Fruit fly (Drosophila melanogaster): Measurements from ENCODE around the gene CG5498.

The CG5498 gene

DNA sequence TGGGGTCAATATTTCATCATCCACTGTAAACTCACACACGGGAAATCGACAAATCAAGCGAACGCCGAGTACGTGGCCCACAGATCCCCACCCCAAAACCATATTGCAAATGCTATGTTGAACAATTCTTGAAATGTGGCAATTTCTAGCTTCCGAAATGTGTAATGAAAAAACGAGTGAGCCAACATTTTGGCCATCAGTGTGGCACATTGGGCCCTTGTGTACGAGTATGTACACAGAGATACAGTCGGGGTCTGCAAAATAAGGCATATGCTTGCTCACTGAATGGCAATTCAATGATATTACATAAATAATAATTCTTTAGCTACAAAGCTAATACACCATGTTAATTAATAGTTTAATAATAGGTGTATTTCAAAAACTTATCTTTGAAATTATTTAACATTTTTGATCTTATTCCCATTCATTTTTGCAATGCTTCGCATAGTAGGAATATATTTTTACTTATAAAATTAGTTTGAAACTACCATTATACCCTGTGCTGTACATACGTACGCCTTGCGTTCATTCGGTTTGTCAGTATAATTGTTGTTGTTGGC, 15.7 kb upstream of the CG5498 start (continued):
- TF ChIP-seq CG10669 (GFP tag; optimal IDR thresholded peaks at IDR 0.05) (peak; percentile 85), CG8632 (GFP tag; optimal IDR thresholded peaks at IDR 0.05) (peak; percentile 91), Blimp-1 (GFP tag; optimal IDR thresholded peaks at IDR 0.05) (peak; percentile 75), Smox (GFP tag; optimal IDR thresholded peaks at IDR 0.05) (peak; percentile 92), fd85E (GFP tag; optimal IDR thresholded peaks at IDR 0.05) (peak; percentile 82), dac (GFP tag; optimal IDR thresholded peaks at IDR 0.05) (peak; percentile 79), Ets96B (tag; optimal IDR thresholded peaks at IDR 0.05) (peak; percentile 89), CG6276 (GFP tag; optimal IDR thresholded peaks at IDR 0.05) (peak; percentile 93), acj6 (GFP tag; optimal IDR thresholded peaks at IDR 0.05) (peak; percentile 95), Eip78C (GFP tag) (peak; percentile 99), CG15336 (GFP tag; IDR thresholded peaks at IDR 0.05) (peak; percentile 92), achi (GFP tag; optimal IDR thresholded peaks at IDR 0.05) (peak; percentile 92), CG34406 (GFP tag; optimal IDR thresholded peaks at IDR 0.05) (peak; percentile 94), CG11294 (GFP tag; IDR thresholded peaks at IDR 0.05) (peak; percentile 83), CG6792 (GFP tag; optimal IDR thresholded peaks at IDR 0.05) (peak; percentile 92), Hr4 (GFP tag; optimal IDR thresholded peaks at IDR 0.05) (peak; percentile 92), CG6854 (GFP tag; optimal IDR thresholded peaks at IDR 0.05) (peak; percentile 75)

DNA sequence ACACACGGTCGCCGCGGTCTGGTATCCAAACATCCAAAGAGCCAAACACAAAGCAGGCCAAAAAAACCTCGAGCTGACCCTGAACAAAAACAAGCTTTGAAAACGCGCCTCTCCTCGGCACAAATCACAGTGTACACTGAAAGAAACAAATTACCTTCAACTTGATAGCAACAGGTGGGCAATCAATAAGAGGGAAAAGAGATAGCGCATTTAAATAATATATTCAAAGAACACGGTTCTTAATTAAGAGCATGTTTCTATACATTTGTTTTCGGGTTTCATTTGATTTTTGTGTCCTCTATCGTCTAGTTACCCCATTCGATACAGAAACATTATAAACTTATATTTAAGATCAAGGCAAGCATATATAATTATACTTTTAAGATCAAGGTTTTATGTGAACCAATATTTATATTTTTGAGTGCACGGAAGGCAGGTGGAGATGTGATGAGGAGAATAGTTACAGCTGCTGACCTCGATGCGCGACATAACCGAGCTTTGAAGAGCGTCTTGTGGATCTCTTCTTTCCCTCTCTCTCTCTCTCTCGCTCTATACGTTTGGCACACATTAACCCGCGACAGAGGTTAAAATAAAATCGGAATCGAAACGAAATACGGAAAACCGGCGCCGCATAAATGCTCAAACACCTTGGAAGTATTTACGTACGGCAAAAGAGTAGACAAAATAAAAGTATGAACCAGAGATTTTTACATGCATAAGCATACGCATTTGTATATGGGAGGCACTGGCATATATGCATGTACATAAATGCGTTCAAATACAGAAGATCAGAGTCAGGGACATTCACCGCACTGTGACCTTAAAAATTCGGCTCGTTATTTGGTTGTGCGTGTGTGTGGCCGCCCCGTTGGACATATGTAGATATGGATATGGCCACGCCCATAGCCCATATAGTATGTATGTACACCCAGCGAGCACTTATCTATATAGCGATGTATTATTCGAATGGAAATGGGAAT, 14.6 kb upstream of the CG5498 start:
- peak; percentile 79 for TF ChIP-seq CG8632 (GFP tag; optimal IDR thresholded peaks at IDR 0.05)
- TF ChIP-seq dsx (GFP tag; optimal IDR thresholded peaks at IDR 0.05; ENCODE audit: poor library complexity, severe bottlenecking): peak; percentile 67
- peak; percentile 80 for TF ChIP-seq achi (GFP tag; optimal IDR thresholded peaks at IDR 0.05)
- TF ChIP-seq Sox15 (GFP tag; optimal IDR thresholded peaks at IDR 0.05): peak; percentile 70
- peak; percentile 78 for TF ChIP-seq lz (GFP tag; optimal IDR thresholded peaks at IDR 0.05)
- TF ChIP-seq acj6 (GFP tag; optimal IDR thresholded peaks at IDR 0.05): peak; percentile 81
- peak; percentile 73 for TF ChIP-seq topi (GFP tag; optimal IDR thresholded peaks at IDR 0.05)
- TF ChIP-seq CG32006 (GFP tag; optimal IDR thresholded peaks at IDR 0.05): peak; percentile 95
- TF ChIP-seq esn (GFP tag; optimal IDR thresholded peaks at IDR 0.05): peak; percentile 79
- peak; percentile 89 for TF ChIP-seq svp (GFP tag)
- TF ChIP-seq CG10669 (GFP tag; optimal IDR thresholded peaks at IDR 0.05): peak; percentile 70
- peak; percentile 79 for TF ChIP-seq OdsH (GFP tag; optimal IDR thresholded peaks at IDR 0.05)
- peak; percentile 85 for TF ChIP-seq pdm3 (GFP tag; optimal IDR thresholded peaks at IDR 0.05)
- no peak for TF ChIP-seq Hr38 (GFP tag; optimal IDR thresholded peaks at IDR 0.05)
- TF ChIP-seq CG3032 (tag; optimal IDR thresholded peaks at IDR 0.05): peak; percentile 72
- peak; percentile 77 for TF ChIP-seq Sox14 (GFP tag; optimal IDR thresholded peaks at IDR 0.05)
- peak; percentile 69 for TF ChIP-seq CG8319 (GFP tag; optimal IDR thresholded peaks at IDR 0.05)
- peak; percentile 88 for TF ChIP-seq Eip75B (GFP tag; optimal IDR thresholded peaks at IDR 0.05)
- TF ChIP-seq CG6792 (GFP tag; optimal IDR thresholded peaks at IDR 0.05): peak; percentile 78
- peak; percentile 84 for TF ChIP-seq CG6276 (GFP tag; optimal IDR thresholded peaks at IDR 0.05)
- peak; percentile 65; the same call in 1 of the 2 replicates for TF ChIP-seq CG11294 (GFP tag; IDR thresholded peaks at IDR 0.05)
- peak; percentile 65 for TF ChIP-seq CG6808 (GFP tag; optimal IDR thresholded peaks at IDR 0.05)
- peak; percentile 61 for TF ChIP-seq CG31627 (GFP tag; optimal IDR thresholded peaks at IDR 0.05)
- TF ChIP-seq fkh (GFP tag; optimal IDR thresholded peaks at IDR 0.05): peak; percentile 62
- peak; percentile 76 for TF ChIP-seq Met (GFP tag; optimal IDR thresholded peaks at IDR 0.05)
- peak; percentile 78 for TF ChIP-seq Sox102F (GFP tag; optimal IDR thresholded peaks at IDR 0.05)
- TF ChIP-seq fd59A (GFP tag; optimal IDR thresholded peaks at IDR 0.05): peak; percentile 75
- TF ChIP-seq Ets96B (tag; optimal IDR thresholded peaks at IDR 0.05): peak; percentile 79
- peak; percentile 77 for TF ChIP-seq CG11762 (GFP tag; optimal IDR thresholded peaks at IDR 0.05; ENCODE audit: insufficient read depth)
- TF ChIP-seq Eip93F (GFP tag; optimal IDR thresholded peaks at IDR 0.05): peak; percentile 11
- peak; percentile 71 for TF ChIP-seq spab (GFP tag; optimal IDR thresholded peaks at IDR 0.05)
- peak; percentile 50 for TF ChIP-seq Ets21C (GFP tag; optimal IDR thresholded peaks at IDR 0.05)
- TF ChIP-seq CG15336 (GFP tag; IDR thresholded peaks at IDR 0.05): peak; percentile 85
- peak; percentile 69 for TF ChIP-seq CG16779 (tag; optimal IDR thresholded peaks at IDR 0.05)
- TF ChIP-seq vri (GFP tag; optimal IDR thresholded peaks at IDR 0.05): peak; percentile 39
- peak; percentile 65 for TF ChIP-seq Hr39 (GFP tag; optimal IDR thresholded peaks at IDR 0.05)
- peak in 1 of 2 experiments; percentile 54 for TF ChIP-seq ss (GFP tag; optimal IDR thresholded peaks at IDR 0.05)
